Worm (Caenorhabditis elegans): ENCODE data around the gene Y37E11B.5.
"Not testable (repeated sequence)": the region's sequence is repeated elsewhere in the genome, so short reads cannot be mapped to it uniquely, and the experiment has no call there.

Y37E11B.5 gene

DNA sequence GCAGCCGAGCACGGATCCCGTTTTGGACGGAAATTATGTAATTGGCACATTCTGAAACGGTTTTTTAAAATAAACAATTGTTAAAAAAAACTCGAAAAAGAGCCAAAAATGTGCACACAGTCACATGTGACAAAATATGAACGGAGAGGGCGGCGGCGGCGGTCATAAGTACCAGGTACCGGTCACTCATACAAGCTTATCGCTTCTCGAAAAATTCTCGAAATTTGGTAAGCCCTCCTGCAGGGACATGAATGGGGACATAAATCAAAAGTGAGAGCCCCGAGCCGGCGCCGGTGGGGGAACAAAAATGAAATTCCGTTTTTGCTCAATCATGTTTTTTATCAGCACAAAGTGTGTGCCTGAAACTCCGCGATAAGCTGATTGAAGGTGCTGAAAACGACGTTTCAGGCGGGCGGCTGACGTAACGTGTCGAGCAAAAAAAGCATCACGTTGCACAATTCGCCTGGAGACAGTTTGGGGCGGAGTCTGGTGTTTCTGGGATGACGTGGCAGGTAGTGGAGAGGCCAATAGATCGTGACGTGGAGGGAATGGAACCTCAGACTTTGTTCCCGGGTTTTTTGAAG lies 14.8 kb upstream of the Y37E11B.5 start, which contains the start of gene ltah-1.2:
TSS of gene ltah-1.2 (minus strand) at position 51 of the 584 bp plus-strand sequence.
- no peak for TF ChIP-seq unc-62 (GFP tag; optimal IDR thresholded peaks at IDR 0.05)

DNA sequence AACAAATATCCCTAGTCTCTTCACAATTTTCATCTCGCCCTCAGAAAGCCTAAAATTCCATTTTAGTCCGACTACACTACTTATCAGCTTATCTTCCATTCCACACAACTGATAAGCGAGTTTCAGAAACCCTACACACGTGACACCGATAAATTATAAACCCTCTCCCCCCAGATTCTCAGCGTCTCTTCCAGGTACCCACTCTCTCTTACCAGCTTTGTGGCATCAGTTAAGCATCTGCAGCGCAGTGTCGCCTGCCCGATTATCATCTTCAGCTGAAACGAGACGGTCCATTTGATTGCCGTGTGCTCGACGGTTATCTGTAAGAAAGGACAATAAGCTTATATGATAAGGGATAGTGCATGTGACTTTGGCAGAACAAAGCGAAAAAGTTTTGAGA lies 13.5 kb upstream of the Y37E11B.5 start:
- TF ChIP-seq unc-62 (GFP tag; optimal IDR thresholded peaks at IDR 0.05): no peak

DNA sequence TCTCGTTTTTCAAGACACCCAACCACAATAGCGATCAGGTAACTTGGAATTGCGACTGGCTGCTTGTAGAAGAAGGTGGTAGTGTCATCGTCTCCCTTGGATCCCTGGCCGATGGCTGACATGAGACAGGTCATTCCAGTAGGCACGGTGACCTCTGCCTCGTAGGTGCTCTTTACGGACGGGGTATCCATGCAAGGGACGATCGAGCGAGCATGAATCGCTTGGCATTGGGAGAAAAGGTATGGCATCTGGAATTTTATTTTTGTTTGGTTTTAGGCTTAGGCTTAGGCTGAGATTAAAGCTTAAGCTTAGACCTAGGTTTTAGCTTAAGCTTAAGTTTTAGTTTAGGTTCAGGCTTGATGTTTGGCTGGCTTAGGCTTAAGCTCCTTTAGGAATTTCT lies 12.6 kb upstream of the Y37E11B.5 start:
- TF ChIP-seq unc-62 (GFP tag; optimal IDR thresholded peaks at IDR 0.05): no peak

DNA sequence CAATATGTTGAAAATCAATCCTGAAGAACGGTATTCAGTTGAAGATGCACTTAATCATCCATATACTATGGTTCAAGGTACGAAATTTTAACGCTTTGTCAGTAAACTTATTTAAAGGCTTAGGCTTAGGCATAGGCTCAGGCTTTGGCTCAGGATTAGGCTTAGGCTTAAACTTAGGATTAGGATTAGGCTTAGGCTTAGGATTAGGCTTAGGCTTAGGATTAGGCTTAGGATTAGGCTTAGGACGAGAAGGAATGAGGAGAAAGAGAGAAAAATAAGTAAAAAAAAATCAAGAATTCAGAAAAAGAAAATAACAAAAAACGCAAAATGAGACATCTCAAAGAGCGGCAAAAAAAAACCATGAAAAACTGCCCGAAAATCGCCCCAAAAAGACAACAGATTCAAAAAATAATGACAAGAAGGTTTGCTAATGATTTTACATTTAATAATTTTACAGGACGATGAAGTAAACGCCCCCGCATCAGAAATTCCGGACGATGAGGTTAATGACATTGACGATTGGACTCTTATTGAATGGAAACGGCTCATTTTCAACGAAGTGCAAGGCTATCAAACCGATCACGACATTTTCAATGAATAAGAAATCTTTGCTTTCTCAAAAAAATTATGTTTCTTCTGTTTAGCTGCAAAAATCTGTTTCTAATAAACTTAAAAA lies 10.3 kb upstream of the Y37E11B.5 start:
- TF ChIP-seq unc-62 (GFP tag; optimal IDR thresholded peaks at IDR 0.05): no peak

DNA sequence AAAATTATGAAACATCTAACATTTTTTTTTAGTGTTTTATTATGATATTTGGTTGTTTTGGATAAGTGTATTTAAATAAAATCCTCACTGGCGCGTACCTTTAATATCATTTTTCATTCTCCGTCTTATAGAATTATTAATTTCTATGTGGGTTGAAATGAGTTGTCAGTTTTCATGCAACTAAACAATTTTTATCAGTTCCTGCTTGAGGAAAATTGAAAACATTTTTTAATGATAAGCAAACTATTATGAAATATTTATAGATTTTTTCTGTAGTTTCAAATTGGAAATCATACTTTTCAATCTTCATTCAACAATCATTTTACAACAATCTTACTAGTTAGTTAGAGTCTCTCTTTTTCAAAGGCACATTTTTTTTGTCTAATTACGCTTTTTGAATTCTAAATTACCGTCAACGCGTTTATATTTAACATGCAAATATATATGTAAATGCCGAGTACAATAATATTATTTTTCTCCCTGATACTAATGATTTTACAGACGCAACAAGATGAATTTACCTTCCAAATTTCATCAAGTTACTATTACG lies 8.0 kb upstream of the Y37E11B.5 start, which contains the start of the genes Y37E11B.10 and kgb-2:
TSS of gene Y37E11B.10 (minus strand) at position 182 of the 550 bp plus-strand sequence.
TSS of gene kgb-2 (plus strand) at position 500 of the 550 bp plus-strand sequence.
- TF ChIP-seq unc-62 (GFP tag; optimal IDR thresholded peaks at IDR 0.05): no peak

DNA sequence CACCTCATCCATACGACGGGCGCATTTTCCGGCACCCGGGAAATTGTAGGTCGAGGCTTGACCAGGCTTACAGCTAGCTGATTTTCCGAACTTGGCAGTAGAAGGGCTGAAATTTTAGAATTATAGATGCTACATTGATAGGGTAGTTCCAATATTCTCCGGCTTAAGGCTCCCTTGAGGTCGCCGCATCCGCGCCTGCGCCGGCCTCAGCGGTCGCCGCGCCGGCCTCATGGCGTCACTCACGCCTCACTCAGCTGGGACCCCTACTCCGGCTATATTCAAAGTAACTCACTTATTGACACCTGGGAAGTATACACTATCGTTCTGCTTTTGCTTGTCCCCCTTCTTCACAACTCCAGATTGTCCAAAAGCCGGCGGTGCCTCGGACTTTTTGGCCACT lies 5.8 kb upstream of the Y37E11B.5 start:
- no peak for TF ChIP-seq unc-62 (GFP tag; optimal IDR thresholded peaks at IDR 0.05)

DNA sequence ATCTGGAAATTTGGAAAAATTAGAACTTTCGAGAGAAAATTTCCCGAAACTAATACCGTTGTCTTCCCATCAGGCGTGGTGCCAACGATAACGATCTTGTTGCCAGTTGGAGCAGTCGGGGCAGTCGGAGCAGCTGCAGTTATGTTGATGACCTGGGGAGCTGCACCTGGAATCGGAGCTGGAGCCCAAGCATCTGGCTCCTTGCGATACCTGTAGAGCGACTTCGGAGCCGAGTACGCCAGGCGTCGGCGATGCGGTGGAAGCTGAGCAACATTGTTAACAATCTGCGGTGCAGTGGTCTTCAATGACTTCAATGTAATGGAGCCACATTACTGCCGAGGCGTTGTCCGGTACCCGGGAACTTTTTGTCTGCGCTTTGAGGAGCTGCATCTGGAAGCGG lies 3.5 kb upstream of the Y37E11B.5 start:
- no peak for TF ChIP-seq unc-62 (GFP tag; optimal IDR thresholded peaks at IDR 0.05)

DNA sequence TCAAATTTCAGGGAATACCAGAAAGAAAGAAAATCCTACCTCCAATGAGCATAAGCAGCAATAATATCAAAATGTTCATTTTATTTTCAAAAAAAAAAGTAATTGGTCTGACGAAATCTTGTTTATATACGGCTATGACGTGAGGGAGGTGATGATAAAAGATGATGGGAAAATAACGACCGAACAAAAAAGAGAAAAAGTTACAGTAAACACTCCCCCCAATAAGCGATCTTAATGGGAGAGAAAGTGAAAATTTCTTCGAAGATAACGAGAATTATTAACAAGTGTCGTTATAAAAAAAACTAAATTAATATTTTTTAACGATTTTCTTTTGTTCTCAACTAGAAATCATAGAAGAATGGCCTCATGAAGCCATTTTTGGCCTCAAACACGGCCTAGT lies 1.6 kb upstream of the Y37E11B.5 start, which contains the start of gene Y37E11B.7:
TSS of gene Y37E11B.7 (minus strand) at position 207 of the 400 bp plus-strand sequence.
- no peak for TF ChIP-seq unc-62 (GFP tag; optimal IDR thresholded peaks at IDR 0.05)

DNA sequence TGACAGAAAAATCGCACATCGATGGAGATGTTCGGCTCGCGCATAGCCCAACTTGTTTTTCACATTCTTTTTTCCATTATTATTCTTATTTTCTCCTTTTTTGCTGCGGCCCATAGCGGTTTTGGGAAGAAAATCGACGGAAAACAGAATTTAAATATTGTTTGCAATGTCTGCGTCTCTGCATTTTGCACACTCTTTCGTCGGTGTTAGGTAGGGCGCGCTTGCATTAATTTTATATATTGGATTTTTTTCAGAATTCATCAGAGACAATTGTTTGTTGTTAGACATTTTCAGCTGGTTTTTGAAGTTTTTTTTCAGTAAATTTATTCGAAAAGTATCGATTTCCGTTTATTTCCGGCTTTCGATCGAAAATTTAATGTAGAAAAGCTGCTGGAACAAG lies 774 bp upstream of the Y37E11B.5 start, which contains the start of gene Y37E11B.6:
TSS of gene Y37E11B.6 (minus strand) at position 181 of the 400 bp plus-strand sequence.
- no peak for TF ChIP-seq unc-62 (GFP tag; optimal IDR thresholded peaks at IDR 0.05)

DNA sequence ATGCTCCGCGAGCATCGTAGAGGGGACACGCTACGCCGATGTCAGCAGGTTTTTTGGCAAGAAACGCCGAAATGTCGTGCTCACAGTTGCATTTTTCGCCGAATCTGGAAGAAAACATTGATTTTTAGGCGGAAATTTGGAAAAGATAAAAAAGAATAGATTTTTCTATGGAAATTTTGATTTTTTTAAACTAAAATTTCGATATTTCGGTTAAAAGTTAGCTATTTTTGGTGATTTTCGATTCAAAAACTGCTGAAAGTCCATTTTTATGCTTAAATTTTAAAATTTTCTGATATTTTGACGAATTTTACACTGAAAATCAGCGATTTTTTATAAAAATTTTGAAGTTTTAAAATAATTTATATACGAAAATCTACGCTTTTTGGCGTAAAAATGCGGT lies 996 bp downstream of the Y37E11B.5 start:
- TF ChIP-seq unc-62 (GFP tag; optimal IDR thresholded peaks at IDR 0.05): no peak

DNA sequence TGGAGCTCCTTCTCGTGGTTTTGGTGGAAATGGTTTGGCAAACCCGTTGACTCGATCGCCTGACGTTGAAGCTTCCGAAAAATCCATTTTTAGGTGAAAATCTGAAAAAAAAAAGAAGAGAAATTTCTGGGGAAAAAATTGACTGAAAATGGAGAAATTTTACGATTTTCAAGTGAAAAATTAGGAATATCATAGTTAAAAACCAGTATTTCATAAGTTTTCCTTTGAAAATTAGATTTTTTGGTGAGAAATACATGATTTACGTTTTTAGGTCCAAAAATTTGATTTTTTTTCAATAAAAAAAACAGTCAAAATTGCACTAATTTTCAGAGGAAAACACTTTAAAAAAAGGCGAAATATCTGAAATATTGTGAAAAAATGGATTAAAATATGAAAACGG lies 4.8 kb downstream of the Y37E11B.5 start, which contains the start of gene taf-2:
TSS of gene taf-2 (minus strand) at position 101 of the 400 bp plus-strand sequence.
- TF ChIP-seq unc-62 (GFP tag; optimal IDR thresholded peaks at IDR 0.05): no peak

DNA sequence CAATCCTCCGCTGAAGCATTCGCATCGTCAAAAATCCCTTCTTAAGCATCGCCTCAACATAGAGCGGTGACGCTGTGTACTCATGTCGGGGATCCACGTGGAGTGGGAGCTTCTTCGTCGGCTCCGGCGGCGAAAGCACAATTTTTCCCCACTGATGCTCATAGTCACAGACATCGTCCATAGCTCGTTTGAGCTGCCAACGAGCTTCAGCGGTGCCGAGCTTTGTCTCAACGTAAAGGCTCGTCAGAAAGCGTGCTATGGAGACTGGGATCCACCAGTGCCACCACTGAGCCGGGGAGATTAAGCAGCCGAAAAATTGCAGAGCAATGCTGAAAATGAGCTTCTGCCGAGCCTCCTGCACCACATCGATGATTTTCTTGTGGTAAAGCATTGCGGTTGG lies 7.5 kb downstream of the Y37E11B.5 start:
- no peak for TF ChIP-seq unc-62 (GFP tag; optimal IDR thresholded peaks at IDR 0.05)

DNA sequence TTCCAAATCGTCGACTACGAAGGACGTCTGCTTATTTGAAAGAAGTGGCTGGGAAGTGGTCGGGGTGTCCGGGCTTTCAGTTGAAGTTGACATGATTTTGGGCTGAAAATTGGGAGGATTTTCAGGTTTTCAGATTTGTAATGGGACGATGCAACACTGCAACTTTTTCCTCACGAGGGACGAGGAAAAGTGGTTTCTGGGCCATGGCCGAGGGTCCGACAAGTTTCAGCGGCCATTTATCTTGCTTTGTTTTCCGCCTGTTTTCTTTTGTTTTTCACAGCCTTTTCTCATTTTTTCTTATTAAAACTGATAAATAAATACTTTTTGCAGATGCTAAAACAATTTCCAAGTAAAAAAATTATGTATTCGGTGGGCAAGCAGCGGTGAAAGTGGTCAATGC lies 15.5 kb downstream of the Y37E11B.5 start, which contains the start of gene blos-7:
TSS of gene blos-7 (minus strand) at position 101 of the 400 bp plus-strand sequence.
- not testable (repeated sequence) for TF ChIP-seq unc-62 (GFP tag; optimal IDR thresholded peaks at IDR 0.05)

DNA sequence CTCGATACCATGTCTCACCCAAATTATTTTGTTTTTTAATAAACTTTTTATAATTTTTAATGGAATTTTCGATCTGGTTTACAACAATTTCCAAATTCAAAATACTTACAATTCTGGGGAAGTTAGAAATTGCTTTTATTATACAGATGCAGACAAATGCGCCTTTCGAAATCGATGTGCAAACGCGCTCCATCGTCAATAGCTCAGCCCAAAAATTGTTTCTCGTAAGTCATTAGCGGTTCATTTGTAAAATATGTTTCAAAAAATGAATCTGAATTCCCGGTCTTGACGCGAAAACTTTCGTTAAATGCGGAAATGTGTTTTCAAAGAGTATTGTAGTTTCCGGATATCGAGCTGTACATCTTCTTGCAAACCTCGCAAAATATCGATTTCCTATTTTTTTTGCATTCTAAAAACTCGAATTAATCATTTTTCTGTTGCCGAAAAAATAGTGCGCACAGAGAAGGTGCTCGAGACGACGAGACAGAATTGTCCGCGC lies 18.8 kb downstream of the Y37E11B.5 start, which contains the start of gene Y37E11B.1:
TSS of gene Y37E11B.1 (plus strand) at position 145 of the 499 bp plus-strand sequence.
- TF ChIP-seq unc-62 (GFP tag; optimal IDR thresholded peaks at IDR 0.05): no peak

DNA sequence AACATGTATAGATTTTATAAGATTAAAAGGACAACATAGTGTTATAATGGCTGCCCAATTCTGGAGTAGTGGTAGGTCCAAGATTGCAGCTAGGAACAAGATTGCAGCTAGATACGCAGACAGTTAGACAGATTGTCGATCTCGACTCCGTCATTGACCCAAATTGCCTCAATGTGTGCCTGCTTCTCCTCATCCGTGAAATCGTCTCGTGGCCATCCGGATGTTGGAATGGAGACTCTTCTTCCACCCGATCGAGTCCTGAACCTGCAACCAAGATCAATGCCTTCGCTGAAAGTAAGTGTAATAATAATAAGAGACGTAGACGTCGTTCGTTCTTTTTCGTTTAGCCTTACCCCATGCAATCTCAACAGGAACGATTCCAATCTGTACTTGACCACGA lies 19.7 kb downstream of the Y37E11B.5 start:
- TF ChIP-seq unc-62 (GFP tag; optimal IDR thresholded peaks at IDR 0.05): no peak

DNA sequence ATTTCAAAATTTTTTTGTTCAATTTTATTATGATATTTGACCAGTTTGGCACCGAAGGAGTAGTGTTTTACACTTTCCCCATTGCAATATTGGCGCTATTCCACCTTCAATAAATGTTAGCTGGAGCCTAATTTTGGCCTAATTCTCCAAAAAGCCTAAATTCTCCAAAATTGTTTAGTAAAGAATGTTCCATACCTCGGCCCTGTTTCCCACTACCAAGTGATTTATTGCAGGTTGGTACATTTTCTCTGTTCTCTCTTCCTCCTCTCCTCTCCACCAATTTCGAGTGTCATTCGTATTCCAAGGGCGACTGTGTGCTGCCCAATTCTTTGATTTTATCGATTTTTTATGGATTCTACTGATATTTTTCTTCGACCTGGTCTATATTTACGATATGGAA lies 20.2 kb downstream of the Y37E11B.5 start, which contains the start of gene Y37E11B.2:
TSS of gene Y37E11B.2 (plus strand) at position 301 of the 400 bp plus-strand sequence.
- no peak for TF ChIP-seq unc-62 (GFP tag; optimal IDR thresholded peaks at IDR 0.05)
